Worm (Caenorhabditis elegans) whole organism, L2 larva: ENCODE data around the gene myrf-1.

Source experiments
- C34F6.9 ChIP-seq: fragments of 150-350 bp; optimal IDR thresholded peaks from 2 replicates; lab custom pipeline; 2014; ENCODE audit warnings: missing biosample characterization, missing genetic modification characterization
- F13H6.1 ChIP-seq: sonication (generic microtip); optimal IDR thresholded peaks from 2 replicates; lab custom pipeline; 2016; ENCODE audit warnings: missing genetic modification characterization, missing compliant biosample characterization
- Y55F3AM.14 ChIP-seq: fragments of 200-800 bp; sonication (Bioruptor generic); optimal IDR thresholded peaks from 2 replicates; lab custom pipeline; 2018; ENCODE audit warnings: mild to moderate bottlenecking, missing genetic modification characterization, missing compliant biosample characterization
- aly-2 ChIP-seq: fragments of 150-350 bp; optimal IDR thresholded peaks from 2 replicates; lab custom pipeline; 2014; ENCODE audit warnings: missing biosample characterization, missing genetic modification characterization
- ama-1 ChIP-seq: fragments of 150-350 bp; optimal IDR thresholded peaks from 2 replicates; lab custom pipeline; 2018; ENCODE audit warnings: inconsistent platforms
- blmp-1 ChIP-seq: sonication (generic microtip); optimal IDR thresholded peaks from 2 replicates; lab custom pipeline; 2017; ENCODE audit warnings: missing genetic modification characterization, mild to moderate bottlenecking, missing compliant biosample characterization, antibody characterized with exemption, moderate library complexity; ENCODE audit not compliant: insufficient read depth
- ceh-82 ChIP-seq: fragments of 150-350 bp; optimal IDR thresholded peaks from 2 replicates; lab custom pipeline; 2014; ENCODE audit warnings: missing biosample characterization, missing genetic modification characterization
- crh-2 ChIP-seq: sonication (generic microtip); optimal IDR thresholded peaks from 2 replicates; lab custom pipeline; 2017; ENCODE audit warnings: missing biosample characterization, missing genetic modification characterization
- egl-27 ChIP-seq: sonication (generic microtip); optimal IDR thresholded peaks from 3 replicates; lab custom pipeline; 2017; ENCODE audit warnings: missing biosample characterization, missing genetic modification reagents, missing genetic modification characterization
- elt-1 ChIP-seq: fragments of 150-350 bp; optimal IDR thresholded peaks from 2 replicates; lab custom pipeline; 2014; ENCODE audit warnings: missing biosample characterization, missing genetic modification characterization
- elt-3 ChIP-seq: sonication (generic microtip); optimal IDR thresholded peaks from 2 replicates; lab custom pipeline; 2017; ENCODE audit warnings: missing biosample characterization, missing genetic modification characterization
- fos-1 ChIP-seq: fragments of 150-350 bp; optimal IDR thresholded peaks from 2 replicates; lab custom pipeline; 2014; ENCODE audit warnings: missing biosample characterization, missing genetic modification characterization
- gmeb-1 ChIP-seq: fragments of 150-350 bp; optimal IDR thresholded peaks from 2 replicates; lab custom pipeline; 2014; ENCODE audit warnings: missing biosample characterization, missing genetic modification characterization
- lin-11 ChIP-seq: fragments of 150-350 bp; sonication (generic microtip); optimal IDR thresholded peaks from 2 replicates; lab custom pipeline; 2014; ENCODE audit warnings: missing biosample characterization, missing genetic modification characterization, inconsistent platforms, mixed read lengths
- lin-13 ChIP-seq: fragments of 150-350 bp; optimal IDR thresholded peaks from 2 replicates; lab custom pipeline; 2014; ENCODE audit warnings: missing biosample characterization, missing genetic modification reagents, missing genetic modification characterization
- lin-39 ChIP-seq: fragments of 150-350 bp; optimal IDR thresholded peaks from 2 replicates; lab custom pipeline; 2014; ENCODE audit warnings: missing biosample characterization, missing genetic modification reagents, missing genetic modification characterization
- lsy-2 ChIP-seq, 2 experiments: fragments of 150-350 bp in 1 of 2; sonication (generic microtip) in 1 of 2; optimal IDR thresholded peaks; 2 replicates each; lab custom pipeline; 2014 to 2017; ENCODE audit warnings: missing biosample characterization in 2 of 2, missing genetic modification characterization in 2 of 2
- mab-5 ChIP-seq: fragments of 150-350 bp; optimal IDR thresholded peaks from 2 replicates; lab custom pipeline; 2014; ENCODE audit warnings: missing biosample characterization, missing genetic modification characterization
- mbf-1 ChIP-seq: sonication (generic microtip); optimal IDR thresholded peaks from 2 replicates; lab custom pipeline; 2017; ENCODE audit warnings: missing biosample characterization, missing genetic modification characterization
- mdl-1 ChIP-seq, 2 experiments: fragments of 150-350 bp in 1 of 2; sonication (generic microtip) in 1 of 2; optimal IDR thresholded peaks; 2 replicates each; lab custom pipeline; 2017; ENCODE audit warnings: missing biosample characterization in 2 of 2, missing genetic modification characterization in 2 of 2
- nhr-10 ChIP-seq: sonication (generic microtip); optimal IDR thresholded peaks from 2 replicates; lab custom pipeline; 2017; ENCODE audit warnings: missing biosample characterization, missing genetic modification characterization
- nhr-12 ChIP-seq: fragments of 150-350 bp; optimal IDR thresholded peaks from 2 replicates; lab custom pipeline; 2014; ENCODE audit warnings: missing biosample characterization, missing genetic modification characterization
- nhr-129 ChIP-seq: fragments of 150-350 bp; optimal IDR thresholded peaks from 2 replicates; lab custom pipeline; 2014; ENCODE audit warnings: missing biosample characterization, missing genetic modification characterization
- nhr-21 ChIP-seq: fragments of 150-350 bp; optimal IDR thresholded peaks from 2 replicates; lab custom pipeline; 2014; ENCODE audit warnings: missing biosample characterization, missing genetic modification characterization
- nhr-23 ChIP-seq: fragments of 150-350 bp; optimal IDR thresholded peaks from 2 replicates; lab custom pipeline; 2014; ENCODE audit warnings: missing biosample characterization, missing genetic modification reagents, missing genetic modification characterization
- nhr-237 ChIP-seq: fragments of 150-350 bp; optimal IDR thresholded peaks from 2 replicates; lab custom pipeline; 2014; ENCODE audit warnings: missing biosample characterization, missing genetic modification characterization
- nhr-25 ChIP-seq: fragments of 150-350 bp; sonication (generic microtip); optimal IDR thresholded peaks from 3 replicates; lab custom pipeline; 2014; ENCODE audit warnings: missing biosample characterization, missing genetic modification characterization
- peb-1 ChIP-seq: fragments of 150-350 bp; optimal IDR thresholded peaks from 2 replicates; lab custom pipeline; 2014; ENCODE audit warnings: missing biosample characterization, missing genetic modification characterization
- sem-4 ChIP-seq: fragments of 150-350 bp; optimal IDR thresholded peaks from 2 replicates; lab custom pipeline; 2014; ENCODE audit warnings: missing biosample characterization, missing genetic modification reagents, missing genetic modification characterization
- skn-1 ChIP-seq: sonication (generic microtip); optimal IDR thresholded peaks from 2 replicates; lab custom pipeline; 2017; ENCODE audit warnings: missing biosample characterization, missing genetic modification characterization
- sma-3 ChIP-seq: sonication (generic microtip); optimal IDR thresholded peaks from 2 replicates; lab custom pipeline; 2016; ENCODE audit warnings: missing genetic modification reagents, missing genetic modification characterization, missing compliant biosample characterization
- sma-9 ChIP-seq, 2 experiments: fragments of 150-350 bp in 1 of 2; sonication (generic microtip) in 1 of 2; optimal IDR thresholded peaks; 2 replicates each; lab custom pipeline; 2014 to 2016; ENCODE audit warnings: missing genetic modification characterization in 2 of 2, mild to moderate bottlenecking in 1 of 2, missing biosample characterization in 1 of 2, missing compliant biosample characterization in 1 of 2, missing genetic modification reagents in 1 of 2, moderate library complexity in 1 of 2
- unc-55 ChIP-seq: fragments of 150-350 bp; sonication (generic microtip); optimal IDR thresholded peaks from 3 replicates; lab custom pipeline; 2014; ENCODE audit warnings: missing biosample characterization, missing genetic modification reagents, missing genetic modification characterization
- zag-1 ChIP-seq: fragments of 150-350 bp; optimal IDR thresholded peaks from 2 replicates; lab custom pipeline; 2014; ENCODE audit warnings: missing biosample characterization, missing genetic modification characterization
- ztf-1 ChIP-seq: fragments of 200-800 bp; sonication (Bioruptor generic); conservative IDR thresholded peaks from 2 replicates; pipeline ENCODE4 v1.3.6; 2022; ENCODE audit warnings: missing genetic modification characterization, missing compliant biosample characterization
- ztf-11 ChIP-seq: sonication (generic microtip); optimal IDR thresholded peaks from 2 replicates; lab custom pipeline; 2017; ENCODE audit warnings: missing biosample characterization, missing genetic modification characterization
- ztf-4 ChIP-seq: fragments of 150-350 bp; optimal IDR thresholded peaks from 2 replicates; lab custom pipeline; 2014; ENCODE audit warnings: missing biosample characterization, missing genetic modification characterization

The myrf-1 gene

ce11 chrII:10449707-10450106 lies 52.6 kb downstream of the myrf-1 start, which contains the start of gene lin-56:
lin-56 (plus strand) TSS chrII:10450007.
- TF ChIP-seq nhr-237 (tag; lab: Kevin White, UChicago): no peak
- TF ChIP-seq sma-3 (GFP tag; lab: Kevin White, UChicago): no peak
- TF ChIP-seq nhr-12: no peak
- TF ChIP-seq mbf-1 (tag; lab: Kevin White, UChicago): no peak

ce11 chrII:10447348-10448316 lies 54.7 kb downstream of the myrf-1 start, which contains the start of gene ZK673.2:
ZK673.2 (plus strand) TSS chrII:10448266.
- peak; percentile 83 for TF ChIP-seq nhr-21
- no peak for TF ChIP-seq lin-13 (GFP tag; lab: Kevin White, UChicago)
- peak; percentile 6 for TF ChIP-seq ama-1
- no peak for TF ChIP-seq ztf-11 (tag; lab: Kevin White, UChicago)
- peak; percentile 79 for TF ChIP-seq sma-9 (GFP tag; optimal IDR thresholded peaks at IDR 0.05; lab: Kevin White, UChicago)
- TF ChIP-seq sma-9 (tag; optimal IDR thresholded peaks at IDR 0.05; lab: Kevin White, UChicago): no peak
- TF ChIP-seq blmp-1 (tag; lab: Kevin White, UChicago): peak; percentile 45
- peak; percentile 32 for TF ChIP-seq C34F6.9
- peak; percentile 12 for TF ChIP-seq F13H6.1 (tag; lab: Kevin White, UChicago)
- no peak for TF ChIP-seq zag-1
- no peak for TF ChIP-seq elt-1 (tag; lab: Kevin White, UChicago)
- TF ChIP-seq nhr-129 (tag; lab: Kevin White, UChicago): peak; percentile 56
- TF ChIP-seq mdl-1 (tag; optimal IDR thresholded peaks at IDR 0.05; lab: Kevin White, UChicago): peak in 1 of 2 experiments; percentile 68
- TF ChIP-seq sem-4 (tag; lab: Kevin White, UChicago): no peak
- no peak for TF ChIP-seq skn-1
- no peak for TF ChIP-seq elt-3 (tag; lab: Kevin White, UChicago)
- TF ChIP-seq gmeb-1: peak; percentile 71
- TF ChIP-seq lsy-2 (tag; optimal IDR thresholded peaks at IDR 0.05; lab: Kevin White, UChicago): peak in 1 of 2 experiments; percentile 32
- no peak for TF ChIP-seq lin-39 (tag; lab: Kevin White, UChicago)
- peak; percentile 60 for TF ChIP-seq crh-2 (tag; lab: Kevin White, UChicago)
- TF ChIP-seq ztf-4 (tag; lab: Kevin White, UChicago): no peak
- peak; percentile 85 for TF ChIP-seq fos-1
- TF ChIP-seq unc-55 (GFP tag; lab: Kevin White, UChicago): no peak
- TF ChIP-seq aly-2 (tag; lab: Kevin White, UChicago): no peak
- TF ChIP-seq peb-1 (tag; lab: Kevin White, UChicago): no peak
- TF ChIP-seq lin-11 (tag; lab: Kevin White, UChicago): no peak
- TF ChIP-seq mab-5: no peak
- peak; percentile 55 for TF ChIP-seq Y55F3AM.14 (GFP tag; lab: Kevin White, UChicago)
- TF ChIP-seq egl-27 (tag; lab: Kevin White, UChicago): no peak
- no peak for TF ChIP-seq ceh-82
- no peak for TF ChIP-seq nhr-23 (tag; lab: Kevin White, UChicago)
- no peak for TF ChIP-seq ztf-1 (GFP tag; lab: Robert Waterston, UW)
- TF ChIP-seq nhr-25 (tag; lab: Kevin White, UChicago): peak; percentile 88
- TF ChIP-seq sma-3 (GFP tag; lab: Kevin White, UChicago): peak; percentile 62
- no peak for TF ChIP-seq nhr-10 (tag; lab: Kevin White, UChicago)
- TF ChIP-seq nhr-237 (tag; lab: Kevin White, UChicago): no peak
